Worm (Caenorhabditis elegans) whole organism, mixed stage, embryonic: ENCODE measurements around the gene tbg-1.

ENCODE experiments used
- mls-2 ChIP-seq: sonication (generic microtip); optimal IDR thresholded peaks from 2 replicates; lab custom pipeline; 2016; ENCODE audit warnings: mild to moderate bottlenecking, missing genetic modification characterization, moderate library complexity, missing compliant biosample characterization
- nhr-28 ChIP-seq: fragments of 150-350 bp; optimal IDR thresholded peaks from 2 replicates; lab custom pipeline; 2014; ENCODE audit warnings: missing biosample characterization, missing genetic modification characterization
- pha-4 ChIP-seq: fragments of 150-350 bp; optimal IDR thresholded peaks from 2 replicates; lab custom pipeline; 2018; ENCODE audit warnings: missing biosample characterization, missing genetic modification reagents, missing genetic modification characterization
- unc-62 ChIP-seq: fragments of 150-350 bp; optimal IDR thresholded peaks from 2 replicates; lab custom pipeline; 2014; ENCODE audit warnings: missing biosample characterization, missing genetic modification reagents, missing genetic modification characterization
- ztf-11 ChIP-seq: fragments of 150-350 bp; optimal IDR thresholded peaks from 2 replicates; lab custom pipeline; 2014; ENCODE audit warnings: missing biosample characterization, missing genetic modification characterization

DNA sequence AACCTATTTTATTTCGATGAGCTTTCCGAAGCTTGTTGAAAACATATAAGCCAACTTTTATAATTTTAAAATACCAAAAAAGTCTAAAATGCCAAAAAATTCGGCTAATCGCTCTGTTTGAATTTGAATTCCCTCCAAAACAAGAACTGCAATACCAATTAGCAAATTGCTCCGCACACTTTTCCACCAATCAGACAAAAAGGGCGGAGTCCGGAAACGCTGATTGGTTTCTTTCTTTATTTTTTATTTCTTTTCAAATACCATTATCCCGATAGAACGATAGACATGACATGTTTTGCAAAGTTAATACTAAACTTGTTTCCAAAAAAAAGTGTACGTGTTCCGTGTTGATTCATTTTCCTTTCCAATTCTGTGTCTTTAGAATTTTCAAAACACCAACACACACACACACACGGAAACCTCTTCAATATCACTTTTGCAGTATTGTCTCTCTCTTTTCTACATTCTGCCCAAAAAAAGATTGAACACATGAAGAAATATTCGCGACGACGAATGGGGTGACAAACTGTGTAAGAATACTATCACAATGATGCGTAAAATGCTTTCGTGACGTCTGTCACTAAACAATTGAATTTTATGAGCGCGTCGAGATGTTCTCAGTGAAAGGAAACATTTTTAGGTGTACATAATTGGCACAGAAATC, 11.2 kb downstream of the tbg-1 start:
- no peak for TF ChIP-seq ztf-11 (tag; lab: Kevin White, UChicago)
- no peak for TF ChIP-seq nhr-28 (tag; lab: Kevin White, UChicago)
- no peak for TF ChIP-seq mls-2 (tag; lab: Kevin White, UChicago)
- TF ChIP-seq pha-4 (tag; lab: Kevin White, UChicago) = no peak
- TF ChIP-seq unc-62 (GFP tag; lab: Kevin White, UChicago) = no peak
